Fruit fly (Drosophila melanogaster) whole organism, adult: ENCODE results near the gene CG33306.

Source experiments
- CG11617 ChIP-seq: fragments of 200-800 bp; sonication (Bioruptor generic); optimal IDR thresholded peaks from 2 replicates; lab custom pipeline; 2017; ENCODE audit warnings: mild to moderate bottlenecking, missing biosample characterization, missing genetic modification reagents, missing genetic modification characterization
- CG12768 ChIP-seq: fragments of 200-800 bp; sonication (Bioruptor generic); optimal IDR thresholded peaks from 2 replicates; lab custom pipeline; 2017; ENCODE audit warnings: missing biosample characterization, missing genetic modification characterization, mild to moderate bottlenecking, moderate library complexity, missing genetic modification reagents
- CG1620 ChIP-seq: fragments of 200-800 bp; sonication (Bioruptor generic); optimal IDR thresholded peaks from 2 replicates; lab custom pipeline; 2016; ENCODE audit warnings: missing biosample characterization, missing genetic modification characterization
- CG5204 ChIP-seq: fragments of 200-800 bp; sonication (Bioruptor generic); optimal IDR thresholded peaks from 2 replicates; lab custom pipeline; 2016; ENCODE audit warnings: missing biosample characterization, missing genetic modification characterization
- CG7045 ChIP-seq: fragments of 200-800 bp; sonication (Bioruptor generic); optimal IDR thresholded peaks from 2 replicates; lab custom pipeline; 2017; ENCODE audit warnings: missing biosample characterization, mild to moderate bottlenecking, missing genetic modification characterization
- Clk ChIP-seq: fragments of 200-800 bp; sonication (Bioruptor generic); optimal IDR thresholded peaks from 2 replicates; lab custom pipeline; 2017; ENCODE audit warnings: missing biosample characterization, missing genetic modification characterization
- Hr96 ChIP-seq: fragments of 200-800 bp; sonication (Bioruptor generic); optimal IDR thresholded peaks from 2 replicates; lab custom pipeline; 2016; ENCODE audit warnings: missing biosample characterization, missing genetic modification characterization
- tj ChIP-seq: fragments of 200-800 bp; sonication (Bioruptor generic); optimal IDR thresholded peaks from 3 replicates; lab custom pipeline; 2017; ENCODE audit warnings: missing biosample characterization, mild to moderate bottlenecking, missing genetic modification characterization, moderate library complexity

DNA sequence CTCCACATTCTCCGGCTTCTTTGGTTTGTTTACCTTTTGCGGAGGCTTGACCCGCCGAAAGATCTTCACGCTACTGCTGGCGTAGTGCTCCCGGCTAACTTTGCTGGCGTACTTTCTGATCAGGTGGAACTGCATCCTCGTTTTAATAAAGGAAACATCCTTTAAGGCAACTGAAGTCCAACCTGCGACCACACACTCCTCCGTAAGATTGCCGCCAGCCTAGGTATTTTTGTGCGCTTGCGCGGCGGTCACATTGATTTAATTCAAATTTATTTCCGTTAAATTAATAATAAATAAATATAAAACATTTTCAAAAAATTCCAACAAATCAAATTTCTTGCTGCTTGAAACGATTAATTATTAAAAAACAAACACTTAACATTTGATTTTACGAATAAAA lies 16.0 kb downstream of the CG33306 start, which contains the start of gene PolG1:
- TF ChIP-seq CG7045 (GFP tag; lab: Kevin White, UChicago) (no peak), Clk (GFP tag; lab: Kevin White, UChicago) (no peak), CG5204 (GFP tag; lab: Kevin White, UChicago) (no peak), CG11617 (GFP tag; lab: Kevin White, UChicago) (no peak), CG12768 (GFP tag; lab: Kevin White, UChicago) (no peak), tj (no peak), Hr96 (GFP tag; lab: Kevin White, UChicago) (no peak), CG1620 (GFP tag; lab: Kevin White, UChicago) (no peak)
